Worm (Caenorhabditis elegans) whole organism, L2 larva: ENCODE data around the gene Y41D4B.14.

Experiments
- ama-1 ChIP-seq: fragments of 150-350 bp; optimal IDR thresholded peaks from 2 replicates; lab custom pipeline; 2018; ENCODE audit warnings: inconsistent platforms
- egl-27 ChIP-seq: sonication (generic microtip); optimal IDR thresholded peaks from 3 replicates; lab custom pipeline; 2017; ENCODE audit warnings: missing biosample characterization, missing genetic modification reagents, missing genetic modification characterization
- fos-1 ChIP-seq: fragments of 150-350 bp; optimal IDR thresholded peaks from 2 replicates; lab custom pipeline; 2014; ENCODE audit warnings: missing biosample characterization, missing genetic modification characterization
- lin-13 ChIP-seq: fragments of 150-350 bp; optimal IDR thresholded peaks from 2 replicates; lab custom pipeline; 2014; ENCODE audit warnings: missing biosample characterization, missing genetic modification reagents, missing genetic modification characterization
- nhr-23 ChIP-seq: fragments of 150-350 bp; optimal IDR thresholded peaks from 2 replicates; lab custom pipeline; 2014; ENCODE audit warnings: missing biosample characterization, missing genetic modification reagents, missing genetic modification characterization
- snpc-4 ChIP-seq: fragments of 150-350 bp; optimal IDR thresholded peaks from 2 replicates; lab custom pipeline; 2014; ENCODE audit warnings: missing biosample characterization, missing genetic modification characterization
- unc-39 ChIP-seq: fragments of 150-350 bp; optimal IDR thresholded peaks from 2 replicates; lab custom pipeline; 2014; ENCODE audit warnings: missing biosample characterization, missing genetic modification characterization
- unc-55 ChIP-seq: fragments of 150-350 bp; sonication (generic microtip); optimal IDR thresholded peaks from 3 replicates; lab custom pipeline; 2014; ENCODE audit warnings: missing biosample characterization, missing genetic modification reagents, missing genetic modification characterization
- unc-62 ChIP-seq: fragments of 150-350 bp; optimal IDR thresholded peaks from 2 replicates; lab custom pipeline; 2014; ENCODE audit warnings: missing biosample characterization, missing genetic modification reagents, missing genetic modification characterization
- ztf-11 ChIP-seq: sonication (generic microtip); optimal IDR thresholded peaks from 2 replicates; lab custom pipeline; 2017; ENCODE audit warnings: missing biosample characterization, missing genetic modification characterization

DNA sequence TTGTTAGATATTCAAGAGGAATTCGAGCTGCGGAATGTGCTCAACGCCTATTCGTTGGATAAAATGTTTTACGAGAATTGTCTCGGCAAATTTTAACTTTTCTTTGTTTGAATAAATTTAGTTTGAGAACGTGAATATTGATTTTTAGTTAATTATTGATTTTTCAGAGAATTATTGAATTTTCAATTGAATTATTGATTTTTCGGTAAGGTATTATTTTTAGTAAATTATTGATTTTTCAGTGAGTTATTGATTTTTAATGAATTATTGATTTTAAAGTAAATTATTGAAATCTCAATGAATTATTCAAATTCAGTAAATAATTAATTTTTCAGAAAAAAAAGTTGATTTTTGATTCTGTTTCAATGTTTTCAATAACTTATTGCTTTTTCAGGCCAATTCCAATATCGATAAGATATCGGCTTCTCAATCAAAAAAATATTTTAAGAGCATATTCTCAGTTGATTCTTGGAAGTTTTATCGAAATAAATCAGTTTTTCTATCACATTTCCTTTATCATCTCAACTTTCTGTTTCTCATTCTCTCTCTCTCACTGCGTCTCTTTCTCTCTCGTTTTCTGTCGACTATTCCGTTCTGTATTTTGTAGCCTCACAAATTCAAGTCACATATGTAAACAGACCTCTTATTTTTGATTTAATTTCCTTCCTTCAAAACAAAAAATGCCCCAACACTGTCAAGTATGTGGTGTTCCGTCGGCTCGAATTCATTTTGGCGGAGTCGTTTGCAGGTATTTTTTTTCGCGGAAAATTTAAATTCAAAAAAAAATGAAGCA lies 42.9 kb downstream of the Y41D4B.14 start, which contains the start of gene nhr-92:
- TF ChIP-seq snpc-4 (tag; lab: Kevin White, UChicago): no peak
- TF ChIP-seq unc-39: no peak
- TF ChIP-seq lin-13 (GFP tag; lab: Kevin White, UChicago): no peak
- TF ChIP-seq unc-55 (GFP tag; lab: Kevin White, UChicago): no peak
- no peak for TF ChIP-seq ztf-11 (tag; lab: Kevin White, UChicago)
- TF ChIP-seq fos-1 (tag; lab: Kevin White, UChicago): no peak
- no peak for TF ChIP-seq egl-27 (tag; lab: Kevin White, UChicago)
- TF ChIP-seq unc-62 (GFP tag; lab: Kevin White, UChicago): no peak
- no peak for TF ChIP-seq nhr-23 (tag; lab: Kevin White, UChicago)
- no peak for TF ChIP-seq ama-1 (lab: Kevin White, UChicago)
